Worm (Caenorhabditis elegans) whole organism, mixed stage, embryonic: Measurements from ENCODE around the gene ncs-5.

Experiments
- M03D4.4 ChIP-seq: sonication (generic microtip); optimal IDR thresholded peaks from 2 replicates; lab custom pipeline; 2017; ENCODE audit warnings: mild to moderate bottlenecking, missing genetic modification characterization, missing compliant biosample characterization
- bed-3 ChIP-seq: fragments of 200-800 bp; sonication (Bioruptor generic); optimal IDR thresholded peaks from 3 replicates; lab custom pipeline; 2018; ENCODE audit warnings: mild to moderate bottlenecking, missing genetic modification characterization, moderate library complexity, missing compliant biosample characterization
- blmp-1 ChIP-seq: fragments of 150-350 bp; optimal IDR thresholded peaks from 2 replicates; lab custom pipeline; 2014; ENCODE audit warnings: missing biosample characterization, missing genetic modification characterization
- ceh-39 ChIP-seq: fragments of 150-350 bp; optimal IDR thresholded peaks from 2 replicates; lab custom pipeline; 2014; ENCODE audit warnings: missing biosample characterization, missing genetic modification characterization
- ceh-43 ChIP-seq: fragments of 200-800 bp; sonication (Bioruptor generic); optimal IDR thresholded peaks from 2 replicates; lab custom pipeline; 2018; ENCODE audit warnings: mild to moderate bottlenecking, missing genetic modification characterization, moderate library complexity, missing compliant biosample characterization
- ceh-83 ChIP-seq: fragments of 200-800 bp; sonication (Bioruptor generic); optimal IDR thresholded peaks from 2 replicates; lab custom pipeline; 2018; ENCODE audit warnings: mild to moderate bottlenecking, missing genetic modification characterization, missing compliant biosample characterization
- ces-1 ChIP-seq: fragments of 150-350 bp; optimal IDR thresholded peaks from 2 replicates; lab custom pipeline; 2014; ENCODE audit warnings: missing biosample characterization, missing genetic modification reagents, missing genetic modification characterization
- cnd-1 ChIP-seq: fragments of 200-800 bp; sonication (Bioruptor generic); optimal IDR thresholded peaks from 2 replicates; lab custom pipeline; 2018; ENCODE audit warnings: mild to moderate bottlenecking, missing genetic modification characterization, missing compliant biosample characterization
- drap-1 ChIP-seq: fragments of 200-800 bp; sonication (Bioruptor generic); optimal IDR thresholded peaks from 3 replicates; lab custom pipeline; 2018; ENCODE audit warnings: mild to moderate bottlenecking, missing genetic modification characterization, missing compliant biosample characterization
- elt-1 ChIP-seq: sonication (generic microtip); optimal IDR thresholded peaks from 2 replicates; lab custom pipeline; 2017; ENCODE audit warnings: missing genetic modification characterization, mild to moderate bottlenecking, missing compliant biosample characterization, antibody characterized with exemption, moderate library complexity, borderline replicate concordance; ENCODE audit not compliant: insufficient read depth
- elt-3 ChIP-seq: fragments of 150-350 bp; optimal IDR thresholded peaks from 2 replicates; lab custom pipeline; 2014; ENCODE audit warnings: missing biosample characterization, missing genetic modification characterization
- flh-1 ChIP-seq: fragments of 200-800 bp; sonication (Bioruptor generic); optimal IDR thresholded peaks from 2 replicates; lab custom pipeline; 2018; ENCODE audit warnings: mild to moderate bottlenecking, missing genetic modification characterization, moderate library complexity, missing compliant biosample characterization
- ham-2 ChIP-seq: fragments of 200-800 bp; sonication (Bioruptor generic); optimal IDR thresholded peaks from 2 replicates; lab custom pipeline; 2018; ENCODE audit warnings: mild to moderate bottlenecking, missing genetic modification characterization, missing compliant biosample characterization
- hlh-1 ChIP-seq: fragments of 150-350 bp; optimal IDR thresholded peaks from 2 replicates; lab custom pipeline; 2014; ENCODE audit warnings: missing biosample characterization, missing genetic modification reagents, missing genetic modification characterization
- lin-13 ChIP-seq: fragments of 150-350 bp; optimal IDR thresholded peaks from 2 replicates; lab custom pipeline; 2014; ENCODE audit warnings: missing biosample characterization, missing genetic modification characterization
- lin-32 ChIP-seq: fragments of 200-800 bp; sonication (Bioruptor generic); optimal IDR thresholded peaks from 2 replicates; lab custom pipeline; 2018; ENCODE audit warnings: mild to moderate bottlenecking, missing genetic modification characterization, missing compliant biosample characterization
- lsy-2 ChIP-seq: fragments of 150-350 bp; optimal IDR thresholded peaks from 2 replicates; lab custom pipeline; 2014; ENCODE audit warnings: missing biosample characterization, missing genetic modification characterization
- mab-5 ChIP-seq: fragments of 150-350 bp; optimal IDR thresholded peaks from 2 replicates; lab custom pipeline; 2014; ENCODE audit warnings: missing biosample characterization, missing genetic modification characterization
- mep-1 ChIP-seq: fragments of 150-350 bp; optimal IDR thresholded peaks from 2 replicates; lab custom pipeline; 2017; ENCODE audit warnings: missing biosample characterization, missing genetic modification reagents, missing genetic modification characterization, inconsistent platforms
- mls-2 ChIP-seq: sonication (generic microtip); optimal IDR thresholded peaks from 2 replicates; lab custom pipeline; 2016; ENCODE audit warnings: mild to moderate bottlenecking, missing genetic modification characterization, moderate library complexity, missing compliant biosample characterization
- nhr-12 ChIP-seq: fragments of 150-350 bp; optimal IDR thresholded peaks from 2 replicates; lab custom pipeline; 2014; ENCODE audit warnings: missing biosample characterization, missing genetic modification characterization
- nhr-2 ChIP-seq: fragments of 150-350 bp; optimal IDR thresholded peaks from 2 replicates; lab custom pipeline; 2014; ENCODE audit warnings: missing biosample characterization, missing genetic modification characterization
- nhr-28 ChIP-seq: fragments of 150-350 bp; optimal IDR thresholded peaks from 2 replicates; lab custom pipeline; 2014; ENCODE audit warnings: missing biosample characterization, missing genetic modification characterization
- nhr-76 ChIP-seq: sonication (generic microtip); optimal IDR thresholded peaks from 2 replicates; lab custom pipeline; 2017; ENCODE audit warnings: missing biosample characterization, missing genetic modification characterization
- pha-4 ChIP-seq: fragments of 150-350 bp; optimal IDR thresholded peaks from 2 replicates; lab custom pipeline; 2018; ENCODE audit warnings: missing biosample characterization, missing genetic modification reagents, missing genetic modification characterization
- sem-2 ChIP-seq: fragments of 200-800 bp; sonication (Bioruptor generic); optimal IDR thresholded peaks from 2 replicates; lab custom pipeline; 2018; ENCODE audit warnings: mild to moderate bottlenecking, missing genetic modification characterization, missing compliant biosample characterization
- snpc-4 ChIP-seq: fragments of 150-350 bp; optimal IDR thresholded peaks from 2 replicates; lab custom pipeline; 2014; ENCODE audit warnings: missing biosample characterization, missing genetic modification characterization
- sptf-1 ChIP-seq: sonication (generic microtip); optimal IDR thresholded peaks from 2 replicates; lab custom pipeline; 2017; ENCODE audit warnings: mild to moderate bottlenecking, missing genetic modification characterization, moderate library complexity, missing compliant biosample characterization
- tbx-8 ChIP-seq: fragments of 200-800 bp; sonication (Bioruptor generic); optimal IDR thresholded peaks from 2 replicates; lab custom pipeline; 2018; ENCODE audit warnings: mild to moderate bottlenecking, missing genetic modification characterization, moderate library complexity, missing compliant biosample characterization
- unc-39 ChIP-seq: fragments of 150-350 bp; optimal IDR thresholded peaks from 2 replicates; lab custom pipeline; 2014; ENCODE audit warnings: missing biosample characterization, missing genetic modification characterization
- unc-62 ChIP-seq: fragments of 150-350 bp; optimal IDR thresholded peaks from 2 replicates; lab custom pipeline; 2014; ENCODE audit warnings: missing biosample characterization, missing genetic modification reagents, missing genetic modification characterization
- zip-8 ChIP-seq: fragments of 150-350 bp; optimal IDR thresholded peaks from 2 replicates; lab custom pipeline; 2014; ENCODE audit warnings: missing biosample characterization, missing genetic modification characterization
- ztf-11 ChIP-seq: fragments of 150-350 bp; optimal IDR thresholded peaks from 2 replicates; lab custom pipeline; 2014; ENCODE audit warnings: missing biosample characterization, missing genetic modification characterization

ncs-5 gene

ce11 chrV:18846480-18846879, 26.9 kb downstream of the ncs-5 start, which contains the start of gene nhr-230:
nhr-230 (plus strand) TSS chrV:18846780.
- no peak for TF ChIP-seq ces-1 (GFP tag; lab: Kevin White, UChicago)
- TF ChIP-seq lin-32 (GFP tag; lab: Kevin White, UChicago) = no peak
- TF ChIP-seq ztf-11 = no peak
- TF ChIP-seq bed-3 (GFP tag; lab: Kevin White, UChicago) = no peak
- TF ChIP-seq hlh-1 (tag; lab: Kevin White, UChicago) = no peak
- TF ChIP-seq blmp-1 (tag; lab: Kevin White, UChicago) = no peak
- no peak for TF ChIP-seq nhr-2 (tag; lab: Kevin White, UChicago)
- no peak for TF ChIP-seq sptf-1 (tag; lab: Kevin White, UChicago)
- TF ChIP-seq mls-2 = no peak
- no peak for TF ChIP-seq ceh-43 (GFP tag; lab: Kevin White, UChicago)
- TF ChIP-seq lsy-2 (tag; lab: Kevin White, UChicago) = no peak
- no peak for TF ChIP-seq flh-1
- no peak for TF ChIP-seq lin-13 (tag; lab: Kevin White, UChicago)
- TF ChIP-seq zip-8 (tag; lab: Kevin White, UChicago) = no peak
- no peak for TF ChIP-seq nhr-76 (tag; lab: Kevin White, UChicago)

ce11 chrV:18848578-18848977, 29.0 kb downstream of the ncs-5 start:
- TF ChIP-seq unc-39 (tag; lab: Kevin White, UChicago) = no peak
- TF ChIP-seq cnd-1 (tag; lab: Kevin White, UChicago) = no peak
- no peak for TF ChIP-seq unc-62
- TF ChIP-seq mep-1 (tag; lab: Kevin White, UChicago) = no peak

ce11 chrV:18854788-18855187, 35.2 kb downstream of the ncs-5 start:
- no peak for TF ChIP-seq mls-2

- no peak for TF ChIP-seq lsy-2 (tag; lab: Kevin White, UChicago)
- no peak for TF ChIP-seq drap-1 (GFP tag; lab: Kevin White, UChicago)
- no peak for TF ChIP-seq ztf-11
- no peak for TF ChIP-seq nhr-28 (tag; lab: Kevin White, UChicago)
- no peak for TF ChIP-seq pha-4
- no peak for TF ChIP-seq nhr-12 (tag; lab: Kevin White, UChicago)
- no peak for TF ChIP-seq ham-2 (GFP tag; lab: Kevin White, UChicago)
- no peak for TF ChIP-seq sem-2
- TF ChIP-seq M03D4.4 (tag; lab: Kevin White, UChicago) = no peak
- no peak for TF ChIP-seq ceh-43 (GFP tag; lab: Kevin White, UChicago)
- TF ChIP-seq snpc-4 (tag; lab: Kevin White, UChicago) = no peak
- no peak for TF ChIP-seq ceh-83 (GFP tag; lab: Kevin White, UChicago)
- no peak for TF ChIP-seq hlh-1 (tag; lab: Kevin White, UChicago)
- TF ChIP-seq mab-5 (tag; lab: Kevin White, UChicago) = no peak
- TF ChIP-seq ces-1 (GFP tag; lab: Kevin White, UChicago) = no peak
Measured at ce11 chrV:18859121-18859520, 39.6 kb downstream of the ncs-5 start, which contains the start of gene wars-1. wars-1 (minus strand) TSS chrV:18859221.

- TF ChIP-seq ceh-43 (GFP tag; lab: Kevin White, UChicago) = no peak
- TF ChIP-seq sptf-1 (tag; lab: Kevin White, UChicago) = no peak
- no peak for TF ChIP-seq lsy-2 (tag; lab: Kevin White, UChicago)
- no peak for TF ChIP-seq nhr-2 (tag; lab: Kevin White, UChicago)
- no peak for TF ChIP-seq sem-2
- TF ChIP-seq unc-39 (tag; lab: Kevin White, UChicago) = no peak
Measured at ce11 chrV:18868517-18868916, 49.0 kb downstream of the ncs-5 start.

- TF ChIP-seq lsy-2 (tag; lab: Kevin White, UChicago) (no peak), ceh-39 (tag; lab: Kevin White, UChicago) (no peak), elt-3 (no peak), tbx-8 (GFP tag; lab: Kevin White, UChicago) (no peak), lin-13 (tag; lab: Kevin White, UChicago) (no peak), nhr-2 (tag; lab: Kevin White, UChicago) (no peak), M03D4.4 (tag; lab: Kevin White, UChicago) (no peak), flh-1 (no peak), nhr-28 (tag; lab: Kevin White, UChicago) (no peak), snpc-4 (tag; lab: Kevin White, UChicago) (no peak), elt-1 (tag; lab: Kevin White, UChicago) (no peak), ztf-11 (no peak), mab-5 (tag; lab: Kevin White, UChicago) (no peak), blmp-1 (tag; lab: Kevin White, UChicago) (no peak), mls-2 (no peak), unc-39 (tag; lab: Kevin White, UChicago) (no peak), drap-1 (GFP tag; lab: Kevin White, UChicago) (no peak), unc-62 (no peak), hlh-1 (tag; lab: Kevin White, UChicago) (no peak), nhr-76 (tag; lab: Kevin White, UChicago) (no peak)
- TF ChIP-seq, all 35 proteins: peak for 0
Measured at ce11 chrV:18870955-18871354, 51.4 kb downstream of the ncs-5 start.
